Fruit fly (Drosophila melanogaster): ENCODE results near the gene CG43219.

- TF ChIP-seq insv (optimal IDR thresholded peaks at IDR 0.05) (no peak), h (optimal IDR thresholded peaks at IDR 0.05) (no peak), psq (optimal IDR thresholded peaks at IDR 0.05) (no peak)
These were observed at the start of gene CG43219 for dm6 chr3L:21220100-21220499.
